Worm (Caenorhabditis elegans) whole organism, early embryonic: Measurements from ENCODE around the gene Y43C5A.2.

Source experiments
- aly-1 ChIP-seq: sonication (generic microtip); optimal IDR thresholded peaks from 2 replicates; lab custom pipeline; 2016; ENCODE audit warnings: missing genetic modification characterization, missing compliant biosample characterization
- ama-1 ChIP-seq: fragments of 150-350 bp; optimal IDR thresholded peaks from 2 replicates; lab custom pipeline; 2014
- ceh-13 ChIP-seq: fragments of 200-800 bp; sonication (Bioruptor generic); optimal IDR thresholded peaks from 2 replicates; lab custom pipeline; 2018; ENCODE audit warnings: mild to moderate bottlenecking, missing genetic modification characterization, missing compliant biosample characterization
- ceh-36 ChIP-seq: sonication (generic microtip); optimal IDR thresholded peaks from 2 replicates; lab custom pipeline; 2016; ENCODE audit warnings: missing genetic modification characterization, inconsistent platforms, missing compliant biosample characterization
- flt-1 ChIP-seq: fragments of 200-800 bp; sonication (Bioruptor generic); IDR thresholded peaks from 2 replicates; pipeline ENCODE4 v1.3.6; 2022; ENCODE audit warnings: missing genetic modification characterization, missing compliant biosample characterization
- hmg-4 ChIP-seq: fragments of 200-800 bp; sonication (Bioruptor generic); optimal IDR thresholded peaks from 2 replicates; lab custom pipeline; 2018; ENCODE audit warnings: mild to moderate bottlenecking, missing genetic modification characterization, missing compliant biosample characterization
- sea-1 ChIP-seq: fragments of 200-800 bp; sonication (Bioruptor generic); conservative IDR thresholded peaks from 2 replicates; pipeline ENCODE4 v1.3.6; 2022; ENCODE audit warnings: missing genetic modification characterization, missing compliant biosample characterization
- tra-4 ChIP-seq: sonication (generic microtip); optimal IDR thresholded peaks from 2 replicates; lab custom pipeline; 2017; ENCODE audit warnings: missing genetic modification characterization, missing compliant biosample characterization

DNA sequence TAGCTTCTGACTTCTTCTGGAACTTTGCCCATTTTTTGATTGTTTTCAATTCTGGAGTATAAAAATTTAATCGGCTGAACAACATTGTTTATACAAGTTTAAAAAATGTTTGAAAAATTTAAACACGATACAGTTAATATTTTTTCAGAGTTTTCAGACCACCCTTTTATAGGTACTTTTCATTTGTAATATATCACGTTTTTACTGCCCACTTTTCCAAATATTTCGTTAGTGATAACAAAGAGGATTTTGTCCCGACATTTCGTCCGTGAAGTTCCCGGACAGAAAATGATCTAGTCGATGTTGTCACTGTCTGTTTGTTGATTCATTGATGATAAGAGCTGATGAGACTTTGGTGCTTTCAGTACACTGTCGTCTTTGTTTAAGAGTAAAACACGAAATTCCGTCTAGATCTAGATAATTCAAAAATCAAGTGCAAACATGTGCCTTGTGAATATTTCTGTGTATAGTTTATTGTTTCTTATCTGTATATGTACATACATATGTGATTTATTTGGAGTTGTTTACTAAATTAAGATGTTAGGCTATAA lies 34.3 kb upstream of the Y43C5A.2 start, which contains the start of gene ech-9:
- TF ChIP-seq flt-1 (GFP tag; lab: Robert Waterston, UW) (no peak), ceh-13 (GFP tag; lab: Kevin White, UChicago) (no peak), ceh-36 (no peak), aly-1 (no peak), tra-4 (tag; lab: Kevin White, UChicago) (no peak), ama-1 (no peak), sea-1 (GFP tag; lab: Robert Waterston, UW) (no peak), hmg-4 (no peak)
